Worm (Caenorhabditis elegans): ENCODE data around the gene C14E2.1.

C14E2.1 gene

DNA sequence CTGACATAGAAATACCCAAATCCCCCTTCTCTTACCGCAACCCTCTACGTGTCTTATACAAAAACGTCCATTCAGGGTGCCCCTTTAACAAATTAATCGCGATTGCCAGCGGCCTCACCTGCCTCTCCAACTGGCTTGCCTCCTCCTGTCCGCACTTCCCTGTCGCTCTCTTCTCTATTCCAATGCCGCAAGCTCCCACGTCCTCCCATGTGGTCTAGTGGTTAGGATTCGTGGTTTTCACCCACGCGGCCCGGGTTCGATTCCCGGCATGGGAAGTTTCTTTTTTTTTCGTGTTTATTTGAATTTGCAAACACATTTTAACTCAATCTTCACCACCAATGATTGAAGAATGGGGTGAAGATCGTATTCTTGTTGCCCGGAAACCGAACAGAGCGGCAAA is 32.4 kb downstream of the C14E2.1 start (continued):
- peak; percentile 59 for TF ChIP-seq ztf-7 (tag; optimal IDR thresholded peaks at IDR 0.05)
- TF ChIP-seq zip-11 (GFP tag; IDR thresholded peaks at IDR 0.05): no peak
- TF ChIP-seq snpc-4 (tag; optimal IDR thresholded peaks at IDR 0.05): no peak
- no peak for TF ChIP-seq fkh-10 (GFP tag; optimal IDR thresholded peaks at IDR 0.05)

ce11 chrX:1860422-1860821 is 34.2 kb downstream of the C14E2.1 start, which contains the start of gene T26C11.8:
T26C11.8 (plus strand) TSS chrX:1860722.
- no peak for TF ChIP-seq ZK546.5 (tag; optimal IDR thresholded peaks at IDR 0.05)

ce11 chrX:1864946-1865345 is 38.7 kb downstream of the C14E2.1 start, which contains the start of gene tbx-41:
tbx-41 (plus strand) TSS chrX:1865246.
- TF ChIP-seq dpl-1 (GFP tag; optimal IDR thresholded peaks at IDR 0.05) (no peak), F44E2.7 (GFP tag; IDR thresholded peaks at IDR 0.05) (no peak), ZK546.5 (tag; optimal IDR thresholded peaks at IDR 0.05) (no peak), nhr-76 (tag; optimal IDR thresholded peaks at IDR 0.05) (no peak), unc-130 (GFP tag; optimal IDR thresholded peaks at IDR 0.05) (no peak), nhr-111 (GFP tag; optimal IDR thresholded peaks at IDR 0.05) (no peak), Y5F2A.4 (GFP tag; optimal IDR thresholded peaks at IDR 0.05) (no peak), jun-1 (tag; optimal IDR thresholded peaks at IDR 0.05) (no peak)

DNA sequence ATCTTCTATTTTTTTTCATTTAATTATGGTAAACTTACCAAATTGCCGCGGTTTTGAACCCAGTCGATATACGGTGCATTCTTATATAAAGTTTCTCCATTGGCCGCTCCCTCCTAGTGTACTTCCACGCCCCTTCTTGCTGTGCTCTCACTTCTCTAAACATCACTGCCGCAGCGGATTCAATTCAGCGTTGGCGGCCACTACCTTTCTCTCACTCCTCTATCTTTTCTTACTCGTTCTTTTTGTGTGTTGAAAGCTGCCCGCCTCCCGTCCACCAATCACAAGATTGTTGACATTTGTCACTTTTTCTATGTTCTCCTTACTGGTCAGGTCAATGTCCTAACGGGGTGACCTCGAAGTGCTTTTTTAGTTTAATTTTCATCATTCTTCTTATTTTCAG is 44.7 kb downstream of the C14E2.1 start:
- TF ChIP-seq mes-2 (tag; optimal IDR thresholded peaks at IDR 0.05; ENCODE audit: poor library complexity, severe bottlenecking) (peak; percentile 48), rbr-2 (tag; optimal IDR thresholded peaks at IDR 0.05) (no peak), set-16 (GFP tag; IDR thresholded peaks at IDR 0.05) (no peak), dpl-1 (GFP tag; optimal IDR thresholded peaks at IDR 0.05) (no peak), vab-7 (GFP tag; IDR thresholded peaks at IDR 0.05) (no peak), spr-1 (tag; optimal IDR thresholded peaks at IDR 0.05) (no peak), skn-1 (tag; optimal IDR thresholded peaks at IDR 0.05) (no peak), unc-62 (GFP tag; optimal IDR thresholded peaks at IDR 0.05 in 1 of 2) (peak in 1 of 2 experiments; percentile 95), unc-62 (tag; optimal IDR thresholded peaks at IDR 0.05) (no peak), Y5F2A.4 (GFP tag; optimal IDR thresholded peaks at IDR 0.05) (no peak), ztf-11 (tag; optimal IDR thresholded peaks at IDR 0.05) (no peak), ama-1 (optimal IDR thresholded peaks at IDR 0.05) (no peak), zfp-3 (GFP tag; conservative IDR thresholded peaks at IDR 0.05) (no peak), aha-1 (tag) (peak; percentile 57), zip-11 (GFP tag; IDR thresholded peaks at IDR 0.05) (no peak), nhr-11 (tag; optimal IDR thresholded peaks at IDR 0.05) (no peak), nhr-6 (tag; optimal IDR thresholded peaks at IDR 0.05) (no peak), nhr-111 (GFP tag; optimal IDR thresholded peaks at IDR 0.05) (no peak), unc-130 (GFP tag; optimal IDR thresholded peaks at IDR 0.05) (no peak), duxl-1 (tag; optimal IDR thresholded peaks at IDR 0.05; ENCODE audit: poor library complexity) (peak; percentile 96), dmd-9 (GFP tag; IDR thresholded peaks at IDR 0.05) (no peak), hmg-1.1 (GFP tag; IDR thresholded peaks at IDR 0.05) (peak; percentile 39; the same call in 1 of the 2 replicates), daf-16 (GFP tag; optimal IDR thresholded peaks at IDR 0.05) (no peak), daf-16 (tag; optimal IDR thresholded peaks at IDR 0.05) (no peak)

Data from whole organism, L4 larva.